Worm (Caenorhabditis elegans) whole organism, L3 larva: Measurements from ENCODE around the gene R11G10.3.

Experiments
- ceh-82 ChIP-seq: fragments of 150-350 bp; optimal IDR thresholded peaks from 2 replicates; lab custom pipeline; 2014; ENCODE audit warnings: missing biosample characterization, missing genetic modification characterization
- elt-3 ChIP-seq, 3 experiments: fragments of 150-350 bp in 1 of 3; sonication (generic microtip) in 2 of 3; optimal IDR thresholded peaks; 2 replicates in 2 of 3; 4 replicates in 1 of 3; lab custom pipeline; 2014 to 2017; ENCODE audit warnings: missing biosample characterization in 3 of 3, missing genetic modification characterization in 3 of 3
- lin-15B ChIP-seq: fragments of 150-350 bp; optimal IDR thresholded peaks from 2 replicates; lab custom pipeline; 2014; ENCODE audit warnings: missing biosample characterization, missing genetic modification characterization
- lsy-12 ChIP-seq: sonication (generic microtip); optimal IDR thresholded peaks from 2 replicates; lab custom pipeline; 2016; ENCODE audit warnings: mild to moderate bottlenecking, missing genetic modification characterization, missing compliant biosample characterization
- nhr-67 ChIP-seq: fragments of 150-350 bp; optimal IDR thresholded peaks from 2 replicates; lab custom pipeline; 2014; ENCODE audit warnings: missing biosample characterization, missing genetic modification characterization
- pha-4 ChIP-seq: fragments of 150-350 bp; optimal IDR thresholded peaks from 2 replicates; lab custom pipeline; 2014; ENCODE audit warnings: missing biosample characterization, missing genetic modification reagents, missing genetic modification characterization
- pqm-1 ChIP-seq: fragments of 150-350 bp; optimal IDR thresholded peaks from 2 replicates; lab custom pipeline; 2017; ENCODE audit warnings: missing biosample characterization, missing genetic modification characterization, inconsistent platforms
- sea-2 ChIP-seq: fragments of 150-350 bp; sonication (generic microtip); optimal IDR thresholded peaks from 4 replicates; lab custom pipeline; 2014; ENCODE audit warnings: missing biosample characterization, missing genetic modification reagents, missing genetic modification characterization

DNA sequence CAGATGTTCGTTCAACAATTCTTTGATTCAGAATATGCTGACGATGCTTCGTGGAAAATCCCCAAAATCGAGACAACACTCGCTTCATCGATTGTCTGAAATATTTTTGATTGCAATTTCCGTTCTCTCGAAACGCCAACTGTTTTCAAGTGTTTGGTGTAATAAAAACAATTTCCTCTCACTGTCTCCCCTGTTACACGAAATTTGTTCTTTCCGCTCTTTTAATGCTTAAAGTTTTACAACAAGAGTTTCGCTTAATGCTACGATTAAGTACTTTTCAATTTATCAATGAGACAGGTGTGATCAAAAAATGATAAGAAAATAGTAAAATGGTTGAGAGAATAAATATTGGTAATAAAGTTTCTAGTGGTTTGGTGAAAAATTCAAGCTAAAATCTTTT, 33.0 kb downstream of the R11G10.3 start, which contains the start of gene C56A3.6:
- no peak for TF ChIP-seq ceh-82 (tag; lab: Kevin White, UChicago)
- no peak for TF ChIP-seq pqm-1 (tag; lab: Kevin White, UChicago)
- no peak for TF ChIP-seq lsy-12 (tag; lab: Kevin White, UChicago)
- no peak for TF ChIP-seq elt-3 (tag; optimal IDR thresholded peaks at IDR 0.05; lab: Kevin White, UChicago)
- no peak for TF ChIP-seq nhr-67 (tag; lab: Kevin White, UChicago)
- TF ChIP-seq sea-2 (GFP tag; lab: Kevin White, UChicago), result no peak
- TF ChIP-seq pha-4 (tag; lab: Kevin White, UChicago), result no peak
- no peak for TF ChIP-seq lin-15B (tag; lab: Kevin White, UChicago)
